Fruit fly (Drosophila melanogaster): ENCODE data around the gene CG14422.

dm6 chrX:2919742-2920141, 23.4 kb upstream of the CG14422 start, which contains the start of gene CG3588:
- TF ChIP-seq CTCF (optimal IDR thresholded peaks at IDR 0.05) (no peak), CG8478 (optimal IDR thresholded peaks at IDR 0.05) (no peak)

All from S2 (cell line).